Fruit fly (Drosophila melanogaster) whole organism, prepupa: ENCODE results near the gene msps.

Experiments
- Blimp-1 ChIP-seq: fragments of 200-800 bp; sonication (Bioruptor generic); optimal IDR thresholded peaks from 3 replicates; lab custom pipeline; 2017; ENCODE audit warnings: missing biosample characterization, missing genetic modification characterization, mild to moderate bottlenecking, moderate library complexity, missing genetic modification reagents
- CG11762 ChIP-seq: fragments of 200-800 bp; sonication (Bioruptor generic); optimal IDR thresholded peaks from 3 replicates; lab custom pipeline; 2016; ENCODE audit warnings: missing biosample characterization, missing genetic modification characterization; ENCODE audit not compliant: insufficient read depth
- CG11902 ChIP-seq: fragments of 200-800 bp; sonication (Bioruptor generic); optimal IDR thresholded peaks from 3 replicates; lab custom pipeline; 2016; ENCODE audit warnings: missing biosample characterization, missing genetic modification characterization
- CG15336 ChIP-seq: fragments of 200-800 bp; sonication (Bioruptor generic); IDR thresholded peaks from 2 replicates; pipeline ENCODE4 v1.3.6; 2022; ENCODE audit warnings: missing biosample characterization, missing genetic modification characterization
- CG1621 ChIP-seq: fragments of 200-800 bp; sonication (Bioruptor generic); optimal IDR thresholded peaks from 3 replicates; lab custom pipeline; 2018; ENCODE audit warnings: missing biosample characterization, mild to moderate bottlenecking, missing genetic modification characterization
- CG16779 ChIP-seq: fragments of 200-800 bp; sonication (Bioruptor generic); optimal IDR thresholded peaks from 3 replicates; lab custom pipeline; 2017; ENCODE audit warnings: missing biosample characterization, mild to moderate bottlenecking, missing genetic modification characterization
- CG3032 ChIP-seq: fragments of 200-800 bp; optimal IDR thresholded peaks from 2 replicates; lab custom pipeline; 2019; ENCODE audit warnings: missing biosample characterization, mild to moderate bottlenecking, missing genetic modification characterization, moderate library complexity
- CG31627 ChIP-seq: fragments of 200-800 bp; sonication (Bioruptor generic); optimal IDR thresholded peaks from 3 replicates; lab custom pipeline; 2016; ENCODE audit warnings: missing biosample characterization, missing genetic modification characterization
- CG32006 ChIP-seq: fragments of 200-800 bp; sonication (Bioruptor generic); optimal IDR thresholded peaks from 3 replicates; lab custom pipeline; 2017; ENCODE audit warnings: missing biosample characterization, mild to moderate bottlenecking, missing genetic modification characterization
- CG34406 ChIP-seq: fragments of 200-800 bp; sonication (Bioruptor generic); optimal IDR thresholded peaks from 3 replicates; lab custom pipeline; 2016; ENCODE audit warnings: missing biosample characterization, missing genetic modification characterization
- CG4318 ChIP-seq: fragments of 200-800 bp; sonication (Bioruptor generic); optimal IDR thresholded peaks from 3 replicates; lab custom pipeline; 2017; ENCODE audit warnings: missing biosample characterization, mild to moderate bottlenecking, missing genetic modification characterization
- CG6163 ChIP-seq: fragments of 200-800 bp; sonication (Bioruptor generic); IDR thresholded peaks from 3 replicates; pipeline ENCODE4 v1.3.6; 2022; ENCODE audit warnings: missing biosample characterization, missing genetic modification characterization
- CG6276 ChIP-seq: fragments of 200-800 bp; sonication (Bioruptor generic); optimal IDR thresholded peaks from 2 replicates; lab custom pipeline; 2017; ENCODE audit warnings: missing biosample characterization, mild to moderate bottlenecking, missing genetic modification characterization
- CG6792 ChIP-seq: fragments of 200-800 bp; sonication (Bioruptor generic); optimal IDR thresholded peaks from 3 replicates; lab custom pipeline; 2016; ENCODE audit warnings: missing biosample characterization, missing genetic modification characterization
- CG6808 ChIP-seq: fragments of 200-800 bp; sonication (Bioruptor generic); optimal IDR thresholded peaks from 3 replicates; lab custom pipeline; 2017; ENCODE audit warnings: missing biosample characterization, missing genetic modification characterization, mild to moderate bottlenecking, moderate library complexity, missing genetic modification reagents
- CG6854 ChIP-seq: fragments of 200-800 bp; sonication (Bioruptor generic); optimal IDR thresholded peaks from 2 replicates; lab custom pipeline; 2017; ENCODE audit warnings: missing biosample characterization, mild to moderate bottlenecking, missing genetic modification characterization
- CG7368 ChIP-seq: fragments of 200-800 bp; sonication (Bioruptor generic); optimal IDR thresholded peaks from 3 replicates; lab custom pipeline; 2016; ENCODE audit warnings: missing biosample characterization, missing genetic modification characterization
- CG8119 ChIP-seq: fragments of 200-800 bp; sonication (Bioruptor generic); IDR thresholded peaks from 3 replicates; pipeline ENCODE4 v1.3.6; 2022; ENCODE audit warnings: missing biosample characterization, missing genetic modification characterization
- CG8319 ChIP-seq: fragments of 200-800 bp; sonication (Bioruptor generic); optimal IDR thresholded peaks from 3 replicates; lab custom pipeline; 2016; ENCODE audit warnings: missing biosample characterization, missing genetic modification characterization
- CG8632 ChIP-seq: fragments of 200-800 bp; sonication (Bioruptor generic); optimal IDR thresholded peaks from 3 replicates; lab custom pipeline; 2016; ENCODE audit warnings: missing biosample characterization, missing genetic modification characterization
- CG9139 ChIP-seq: fragments of 200-800 bp; sonication (Bioruptor generic); optimal IDR thresholded peaks from 3 replicates; lab custom pipeline; 2017; ENCODE audit warnings: missing biosample characterization, mild to moderate bottlenecking, missing genetic modification characterization
- Eip75B ChIP-seq: fragments of 200-800 bp; sonication (Bioruptor generic); optimal IDR thresholded peaks from 3 replicates; lab custom pipeline; 2016; ENCODE audit warnings: missing biosample characterization, missing genetic modification characterization
- Eip93F ChIP-seq: fragments of 200-800 bp; sonication (Bioruptor generic); optimal IDR thresholded peaks from 2 replicates; lab custom pipeline; 2016; ENCODE audit warnings: missing biosample characterization, mild to moderate bottlenecking, missing genetic modification characterization
- Ets21C ChIP-seq: fragments of 200-800 bp; sonication (Bioruptor generic); optimal IDR thresholded peaks from 3 replicates; lab custom pipeline; 2016; ENCODE audit warnings: missing biosample characterization, missing genetic modification characterization
- Ets96B ChIP-seq: fragments of 200-800 bp; optimal IDR thresholded peaks from 2 replicates; lab custom pipeline; 2019; ENCODE audit warnings: missing biosample characterization, mild to moderate bottlenecking, missing genetic modification characterization, moderate library complexity
- Gug ChIP-seq: fragments of 200-800 bp; sonication (Bioruptor generic); IDR thresholded peaks from 2 replicates; pipeline ENCODE4 v1.3.6; 2022; ENCODE audit warnings: missing biosample characterization, missing genetic modification characterization
- Hr38 ChIP-seq: sonication (Bioruptor generic); optimal IDR thresholded peaks from 2 replicates; lab custom pipeline; 2016; ENCODE audit warnings: missing biosample characterization, missing genetic modification characterization
- Hr39 ChIP-seq: fragments of 200-800 bp; sonication (Bioruptor generic); optimal IDR thresholded peaks from 2 replicates; lab custom pipeline; 2016; ENCODE audit warnings: missing biosample characterization, missing genetic modification characterization
- Hr4 ChIP-seq: fragments of 200-800 bp; sonication (Bioruptor generic); optimal IDR thresholded peaks from 3 replicates; lab custom pipeline; 2016; ENCODE audit warnings: missing biosample characterization, missing genetic modification characterization
- Met ChIP-seq: fragments of 200-800 bp; sonication (Bioruptor generic); optimal IDR thresholded peaks from 3 replicates; lab custom pipeline; 2016; ENCODE audit warnings: missing biosample characterization, missing genetic modification characterization
- OdsH ChIP-seq: fragments of 200-800 bp; sonication (Bioruptor generic); optimal IDR thresholded peaks from 3 replicates; lab custom pipeline; 2016; ENCODE audit warnings: missing biosample characterization, missing genetic modification characterization
- Smox ChIP-seq: fragments of 200-800 bp; sonication (Bioruptor generic); optimal IDR thresholded peaks from 3 replicates; lab custom pipeline; 2016; ENCODE audit warnings: missing biosample characterization, missing genetic modification characterization
- Sox102F ChIP-seq: fragments of 200-800 bp; sonication (Bioruptor generic); optimal IDR thresholded peaks from 2 replicates; lab custom pipeline; 2016; ENCODE audit warnings: missing biosample characterization, mild to moderate bottlenecking, missing genetic modification characterization
- Sox14 ChIP-seq: fragments of 200-800 bp; sonication (Bioruptor generic); optimal IDR thresholded peaks from 3 replicates; lab custom pipeline; 2016; ENCODE audit warnings: missing biosample characterization, missing genetic modification characterization
- Sox15 ChIP-seq: fragments of 200-800 bp; sonication (Bioruptor generic); optimal IDR thresholded peaks from 3 replicates; lab custom pipeline; 2016; ENCODE audit warnings: missing biosample characterization, missing genetic modification characterization
- achi ChIP-seq: fragments of 200-800 bp; sonication (Bioruptor generic); optimal IDR thresholded peaks from 3 replicates; lab custom pipeline; 2016; ENCODE audit warnings: missing biosample characterization, missing genetic modification characterization
- acj6 ChIP-seq: fragments of 200-800 bp; sonication (Bioruptor generic); optimal IDR thresholded peaks from 3 replicates; lab custom pipeline; 2016; ENCODE audit warnings: missing biosample characterization, missing genetic modification characterization
- dsx ChIP-seq: fragments of 200-800 bp; optimal IDR thresholded peaks from 3 replicates; lab custom pipeline; 2019; ENCODE audit warnings: missing biosample characterization, mild to moderate bottlenecking, missing genetic modification characterization, moderate library complexity; ENCODE audit not compliant: poor library complexity, severe bottlenecking
- fd59A ChIP-seq: fragments of 200-800 bp; sonication (Bioruptor generic); optimal IDR thresholded peaks from 2 replicates; lab custom pipeline; 2017; ENCODE audit warnings: missing biosample characterization, mild to moderate bottlenecking, missing genetic modification characterization, missing genetic modification reagents
- fd85E ChIP-seq: fragments of 200-800 bp; sonication (Bioruptor generic); optimal IDR thresholded peaks from 3 replicates; lab custom pipeline; 2016; ENCODE audit warnings: missing biosample characterization, missing genetic modification characterization
- fkh ChIP-seq: fragments of 200-800 bp; sonication (Bioruptor generic); optimal IDR thresholded peaks from 3 replicates; lab custom pipeline; 2017; ENCODE audit warnings: missing biosample characterization, mild to moderate bottlenecking, missing genetic modification characterization, moderate library complexity
- lz ChIP-seq: fragments of 200-800 bp; sonication (Bioruptor generic); optimal IDR thresholded peaks from 3 replicates; lab custom pipeline; 2016; ENCODE audit warnings: missing biosample characterization, missing genetic modification characterization
- net ChIP-seq: fragments of 200-800 bp; sonication (Bioruptor generic); optimal IDR thresholded peaks from 3 replicates; lab custom pipeline; 2016; ENCODE audit warnings: missing biosample characterization, missing genetic modification characterization
- pdm3 ChIP-seq: fragments of 200-800 bp; sonication (Bioruptor generic); optimal IDR thresholded peaks from 3 replicates; lab custom pipeline; 2016; ENCODE audit warnings: missing biosample characterization, missing genetic modification characterization
- salr ChIP-seq, 2 experiments: fragments of 200-800 bp; sonication (Bioruptor generic); optimal IDR thresholded peaks; 3 replicates each; lab custom pipeline; 2016 to 2018; ENCODE audit warnings: missing biosample characterization in 2 of 2, missing genetic modification characterization in 2 of 2, mild to moderate bottlenecking in 1 of 2
- spab ChIP-seq: fragments of 200-800 bp; sonication (Bioruptor generic); optimal IDR thresholded peaks from 2 replicates; lab custom pipeline; 2017; ENCODE audit warnings: missing biosample characterization, mild to moderate bottlenecking, missing genetic modification characterization, missing genetic modification reagents
- ss ChIP-seq, 2 experiments: fragments of 200-800 bp; sonication (Bioruptor generic); optimal IDR thresholded peaks; 2 replicates in 1 of 2; 3 replicates in 1 of 2; lab custom pipeline; 2017 to 2018; ENCODE audit warnings: mild to moderate bottlenecking in 2 of 2, missing biosample characterization in 2 of 2, missing genetic modification characterization in 2 of 2, moderate library complexity in 1 of 2
- svp ChIP-seq: fragments of 200-800 bp; sonication (Bioruptor generic); peaks from one replicate; lab custom pipeline; 2016; ENCODE audit warnings: missing biosample characterization, missing genetic modification characterization
- vri ChIP-seq: fragments of 200-800 bp; sonication (Bioruptor generic); optimal IDR thresholded peaks from 3 replicates; lab custom pipeline; 2016; ENCODE audit warnings: missing biosample characterization, mild to moderate bottlenecking, missing genetic modification characterization

msps gene

dm6 chr3R:16099268-16100240 is 49.0 kb downstream of the msps start:
- TF ChIP-seq Sox102F (GFP tag; lab: Kevin White, UChicago) (peak; percentile 27), Smox (peak; percentile 33), CG11762 (no peak), salr (GFP tag; optimal IDR thresholded peaks at IDR 0.05; lab: Kevin White, UChicago) (no peak), svp (GFP tag; lab: Kevin White, UChicago) (peak; percentile 97), Ets21C (GFP tag; lab: Kevin White, UChicago) (no peak), spab (GFP tag; lab: Kevin White, UChicago) (no peak), Sox14 (GFP tag; lab: Kevin White, UChicago) (peak; percentile 89), CG16779 (tag; lab: Kevin White, UChicago) (peak; percentile 78), CG32006 (GFP tag; lab: Kevin White, UChicago) (peak; percentile 46), vri (GFP tag; lab: Kevin White, UChicago) (peak; percentile 82), lz (peak; percentile 24), fd59A (GFP tag; lab: Kevin White, UChicago) (no peak), CG8319 (no peak), Eip93F (GFP tag; lab: Kevin White, UChicago) (peak; percentile 38), Gug (GFP tag; lab: Robert Waterston, UW) (0 out of 2 replicates have a peak, but pooled peaks have one; percentile 10), Met (GFP tag; lab: Kevin White, UChicago) (peak; percentile 59), Hr4 (GFP tag; lab: Kevin White, UChicago) (peak; percentile 40), CG9139 (GFP tag; lab: Kevin White, UChicago) (peak; percentile 12), Blimp-1 (no peak), CG15336 (GFP tag; lab: Robert Waterston, UW) (peak; percentile 55; the same call in 1 of the 2 replicates), CG1621 (tag; lab: Kevin White, UChicago) (peak; percentile 29), CG6854 (peak; percentile 61), CG6276 (GFP tag; lab: Kevin White, UChicago) (peak; percentile 63), OdsH (GFP tag; lab: Kevin White, UChicago) (peak; percentile 31), CG4318 (GFP tag; lab: Kevin White, UChicago) (no peak), Hr39 (GFP tag; lab: Kevin White, UChicago) (no peak), fkh (peak; percentile 96), CG6792 (GFP tag; lab: Kevin White, UChicago) (no peak), CG8632 (GFP tag; lab: Kevin White, UChicago) (no peak), ss (GFP tag; optimal IDR thresholded peaks at IDR 0.05; lab: Kevin White, UChicago) (peak; percentile 72 to 76), CG6808 (GFP tag; lab: Kevin White, UChicago) (peak; percentile 52), Sox15 (GFP tag; lab: Kevin White, UChicago) (no peak), dsx (GFP tag; lab: Kevin White, UChicago) (peak; percentile 59), CG31627 (no peak), Ets96B (peak; percentile 24), CG7368 (GFP tag; lab: Kevin White, UChicago) (no peak), acj6 (GFP tag; lab: Kevin White, UChicago) (no peak), CG3032 (tag; lab: Kevin White, UChicago) (peak; percentile 3), CG8119 (no peak; the same call in 1 of the 3 replicates), CG6163 (GFP tag; lab: Robert Waterston, UW) (peak; percentile 59; the same call in 2 of the 3 replicates), CG11902 (GFP tag; lab: Kevin White, UChicago) (no peak), achi (GFP tag; lab: Kevin White, UChicago) (peak; percentile 47), CG34406 (GFP tag; lab: Kevin White, UChicago) (peak; percentile 21), Eip75B (GFP tag; lab: Kevin White, UChicago) (peak; percentile 66), net (peak; percentile 49), Hr38 (GFP tag; lab: Kevin White, UChicago) (no peak), fd85E (GFP tag; lab: Kevin White, UChicago) (peak; percentile 52), pdm3 (GFP tag; lab: Kevin White, UChicago) (peak; percentile 25)
